Worm (Caenorhabditis elegans) whole organism, early embryonic: ENCODE data around the gene W08F4.5.
"Not testable (repeated sequence)": the region's sequence is repeated elsewhere in the genome, so short reads cannot be mapped to it uniquely, and the experiment has no call there.

Source experiments
- B0310.2 ChIP-seq: sonication (generic microtip); optimal IDR thresholded peaks from 2 replicates; lab custom pipeline; 2016; ENCODE audit warnings: mild to moderate bottlenecking, missing genetic modification characterization, missing compliant biosample characterization
- ama-1 ChIP-seq: fragments of 150-350 bp; optimal IDR thresholded peaks from 2 replicates; lab custom pipeline; 2014
- ceh-36 ChIP-seq: sonication (generic microtip); optimal IDR thresholded peaks from 2 replicates; lab custom pipeline; 2016; ENCODE audit warnings: missing genetic modification characterization, inconsistent platforms, missing compliant biosample characterization
- hmg-4 ChIP-seq: fragments of 200-800 bp; sonication (Bioruptor generic); optimal IDR thresholded peaks from 2 replicates; lab custom pipeline; 2018; ENCODE audit warnings: mild to moderate bottlenecking, missing genetic modification characterization, missing compliant biosample characterization
- tbx-11 ChIP-seq: fragments of 200-800 bp; sonication (Bioruptor generic); IDR thresholded peaks from 2 replicates; pipeline ENCODE4 v1.3.6; 2022; ENCODE audit warnings: missing genetic modification characterization, missing compliant biosample characterization

DNA sequence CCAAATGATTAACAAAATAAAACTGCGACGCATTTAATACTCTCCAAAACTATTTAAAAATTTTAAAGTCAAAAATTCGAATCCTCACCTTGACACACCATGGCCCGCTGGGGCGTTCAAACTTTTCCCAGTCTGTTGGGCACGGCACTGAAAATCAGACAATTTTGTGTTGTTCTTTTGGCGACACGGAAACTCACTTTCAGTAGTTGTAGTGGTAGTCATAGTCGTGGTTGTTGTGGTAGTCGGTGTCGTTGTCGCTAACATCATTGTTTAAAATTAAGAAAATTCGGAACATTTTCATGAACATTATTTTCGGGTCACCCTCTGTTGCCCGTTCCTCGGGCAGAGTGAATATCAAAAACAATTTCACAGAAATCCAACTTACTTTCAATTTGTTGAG lies 43.7 kb upstream of the W08F4.5 start, which contains the start of gene clec-118:
- not testable (repeated sequence) for TF ChIP-seq tbx-11; ceh-36; B0310.2 (tag; lab: Kevin White, UChicago); ama-1 (lab: Kevin White, UChicago); hmg-4 (GFP tag; lab: Kevin White, UChicago)
